Worm (Caenorhabditis elegans) whole organism, mixed stage, embryonic: ENCODE data around the gene tat-1.

Source experiments
- blmp-1 ChIP-seq: fragments of 150-350 bp; optimal IDR thresholded peaks from 2 replicates; lab custom pipeline; 2014; ENCODE audit warnings: missing biosample characterization, missing genetic modification characterization
- cnd-1 ChIP-seq: fragments of 200-800 bp; sonication (Bioruptor generic); optimal IDR thresholded peaks from 2 replicates; lab custom pipeline; 2018; ENCODE audit warnings: mild to moderate bottlenecking, missing genetic modification characterization, missing compliant biosample characterization
- drap-1 ChIP-seq: fragments of 200-800 bp; sonication (Bioruptor generic); optimal IDR thresholded peaks from 3 replicates; lab custom pipeline; 2018; ENCODE audit warnings: mild to moderate bottlenecking, missing genetic modification characterization, missing compliant biosample characterization
- flh-1 ChIP-seq: fragments of 200-800 bp; sonication (Bioruptor generic); optimal IDR thresholded peaks from 2 replicates; lab custom pipeline; 2018; ENCODE audit warnings: mild to moderate bottlenecking, missing genetic modification characterization, moderate library complexity, missing compliant biosample characterization
- ham-2 ChIP-seq: fragments of 200-800 bp; sonication (Bioruptor generic); optimal IDR thresholded peaks from 2 replicates; lab custom pipeline; 2018; ENCODE audit warnings: mild to moderate bottlenecking, missing genetic modification characterization, missing compliant biosample characterization
- lin-13 ChIP-seq: fragments of 150-350 bp; optimal IDR thresholded peaks from 2 replicates; lab custom pipeline; 2014; ENCODE audit warnings: missing biosample characterization, missing genetic modification characterization
- lsy-2 ChIP-seq: fragments of 150-350 bp; optimal IDR thresholded peaks from 2 replicates; lab custom pipeline; 2014; ENCODE audit warnings: missing biosample characterization, missing genetic modification characterization
- mep-1 ChIP-seq: fragments of 150-350 bp; optimal IDR thresholded peaks from 2 replicates; lab custom pipeline; 2017; ENCODE audit warnings: missing biosample characterization, missing genetic modification reagents, missing genetic modification characterization, inconsistent platforms
- nhr-76 ChIP-seq: sonication (generic microtip); optimal IDR thresholded peaks from 2 replicates; lab custom pipeline; 2017; ENCODE audit warnings: missing biosample characterization, missing genetic modification characterization
- snpc-4 ChIP-seq: fragments of 150-350 bp; optimal IDR thresholded peaks from 2 replicates; lab custom pipeline; 2014; ENCODE audit warnings: missing biosample characterization, missing genetic modification characterization
- ztf-11 ChIP-seq: fragments of 150-350 bp; optimal IDR thresholded peaks from 2 replicates; lab custom pipeline; 2014; ENCODE audit warnings: missing biosample characterization, missing genetic modification characterization

DNA sequence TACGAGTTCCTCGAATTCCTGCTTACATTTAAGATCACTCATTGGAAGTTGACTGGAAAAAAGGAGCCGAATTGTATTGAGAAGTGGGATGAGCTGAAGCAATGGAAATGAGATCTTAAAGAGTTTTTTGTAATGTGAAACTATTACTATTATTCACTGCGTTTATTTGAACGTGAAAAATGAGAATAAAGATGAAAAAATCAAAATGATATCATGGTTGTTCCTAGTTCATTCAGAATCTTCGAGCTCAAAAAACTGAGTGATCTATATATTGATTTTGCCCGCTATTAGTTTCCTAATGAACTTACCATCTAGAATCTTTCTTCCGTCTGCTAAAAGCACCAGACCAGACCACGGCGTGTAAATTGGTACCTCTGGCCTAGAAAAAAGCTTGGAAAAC, 15.5 kb upstream of the tat-1 start:
- TF ChIP-seq lsy-2 (tag; lab: Kevin White, UChicago) (no peak), lin-13 (tag; lab: Kevin White, UChicago) (no peak), blmp-1 (no peak), cnd-1 (tag; lab: Kevin White, UChicago) (no peak), mep-1 (tag; lab: Kevin White, UChicago) (no peak), ztf-11 (tag; lab: Kevin White, UChicago) (no peak), ham-2 (no peak), flh-1 (GFP tag; lab: Kevin White, UChicago) (no peak), nhr-76 (tag; lab: Kevin White, UChicago) (no peak), snpc-4 (no peak), drap-1 (GFP tag; lab: Kevin White, UChicago) (no peak)
